Fruit fly (Drosophila melanogaster) whole organism, embryonic: ENCODE results near the gene Pop4.

Experiments used
- Atf3 ChIP-seq: fragments of 200-800 bp; sonication (Bioruptor generic); optimal IDR thresholded peaks from 3 replicates; lab custom pipeline; 2016; ENCODE audit warnings: missing biosample characterization, missing genetic modification characterization
- Bdp1 ChIP-seq: fragments of 200-800 bp; sonication (Bioruptor generic); optimal IDR thresholded peaks from 3 replicates; lab custom pipeline; 2016; ENCODE audit warnings: missing biosample characterization, missing genetic modification characterization
- CG10654 ChIP-seq: fragments of 200-800 bp; sonication (Bioruptor generic); optimal IDR thresholded peaks from 2 replicates; lab custom pipeline; 2016; ENCODE audit warnings: missing biosample characterization, missing genetic modification characterization
- CG10979 ChIP-seq: fragments of 200-800 bp; sonication (Bioruptor generic); optimal IDR thresholded peaks from 2 replicates; lab custom pipeline; 2018; ENCODE audit warnings: missing biosample characterization, mild to moderate bottlenecking, missing genetic modification characterization, moderate library complexity
- CG11456 ChIP-seq: fragments of 200-800 bp; sonication (Bioruptor generic); IDR thresholded peaks from 3 replicates; pipeline ENCODE4 v1.3.6; 2022; ENCODE audit warnings: missing biosample characterization, missing genetic modification characterization
- CG11504 ChIP-seq: fragments of 200-800 bp; sonication (Bioruptor generic); optimal IDR thresholded peaks from 3 replicates; lab custom pipeline; 2019; ENCODE audit warnings: missing biosample characterization, mild to moderate bottlenecking, missing genetic modification characterization, moderate library complexity
- CG14050 ChIP-seq: fragments of 200-800 bp; sonication (Bioruptor generic); IDR thresholded peaks from 3 replicates; pipeline ENCODE4 v1.3.6; 2022; ENCODE audit warnings: missing biosample characterization, missing genetic modification characterization
- CG14860 ChIP-seq: fragments of 200-800 bp; sonication (Bioruptor generic); IDR thresholded peaks from 3 replicates; pipeline ENCODE4 v1.3.6; 2022; ENCODE audit warnings: missing biosample characterization, missing genetic modification characterization; ENCODE audit not compliant: partially characterized antibody
- CG17912 ChIP-seq: fragments of 200-800 bp; sonication (Bioruptor generic); optimal IDR thresholded peaks from 2 replicates; lab custom pipeline; 2018; ENCODE audit warnings: missing biosample characterization, mild to moderate bottlenecking, missing genetic modification characterization
- CG2120 ChIP-seq: fragments of 200-800 bp; sonication (Bioruptor generic); optimal IDR thresholded peaks from 3 replicates; lab custom pipeline; 2016; ENCODE audit warnings: missing biosample characterization, missing genetic modification characterization
- CG2199 ChIP-seq: fragments of 200-800 bp; sonication (Bioruptor generic); IDR thresholded peaks from 3 replicates; pipeline ENCODE4 v1.3.6; 2022; ENCODE audit warnings: missing biosample characterization, missing genetic modification characterization
- CG2678 ChIP-seq: fragments of 200-800 bp; sonication (Bioruptor generic); optimal IDR thresholded peaks from 3 replicates; lab custom pipeline; 2019; ENCODE audit warnings: missing biosample characterization, mild to moderate bottlenecking, missing genetic modification characterization, moderate library complexity
- CG2712 ChIP-seq: fragments of 200-800 bp; optimal IDR thresholded peaks from 3 replicates; lab custom pipeline; 2019; ENCODE audit warnings: missing biosample characterization, mild to moderate bottlenecking, missing genetic modification characterization, moderate library complexity
- CG3065 ChIP-seq: fragments of 200-800 bp; sonication (Bioruptor generic); optimal IDR thresholded peaks from 2 replicates; lab custom pipeline; 2016; ENCODE audit warnings: missing biosample characterization, missing genetic modification characterization
- CG3281 ChIP-seq: fragments of 200-800 bp; sonication (Bioruptor generic); optimal IDR thresholded peaks from 3 replicates; lab custom pipeline; 2017; ENCODE audit warnings: missing biosample characterization, mild to moderate bottlenecking, missing genetic modification characterization
- CG33557 ChIP-seq: fragments of 200-800 bp; sonication (Bioruptor generic); optimal IDR thresholded peaks from 2 replicates; lab custom pipeline; 2019; ENCODE audit warnings: missing biosample characterization, mild to moderate bottlenecking, missing genetic modification characterization, moderate library complexity
- CG4404 ChIP-seq: fragments of 200-800 bp; sonication (Bioruptor generic); IDR thresholded peaks from 2 replicates; pipeline ENCODE4 v1.3.6; 2022; ENCODE audit warnings: missing biosample characterization, missing genetic modification characterization
- CG6683 ChIP-seq: fragments of 200-800 bp; sonication (Bioruptor generic); optimal IDR thresholded peaks from 2 replicates; lab custom pipeline; 2017; ENCODE audit warnings: missing biosample characterization, mild to moderate bottlenecking, missing genetic modification characterization, missing genetic modification reagents
- CG7745 ChIP-seq: fragments of 200-800 bp; sonication (Bioruptor generic); optimal IDR thresholded peaks from 2 replicates; lab custom pipeline; 2018; ENCODE audit warnings: missing biosample characterization, mild to moderate bottlenecking, missing genetic modification characterization, moderate library complexity
- CG8944 ChIP-seq: fragments of 200-800 bp; sonication (Bioruptor generic); optimal IDR thresholded peaks from 3 replicates; lab custom pipeline; 2016; ENCODE audit warnings: missing biosample characterization, missing genetic modification characterization
- CHES-1-like ChIP-seq: fragments of 200-800 bp; sonication (Bioruptor generic); optimal IDR thresholded peaks from 2 replicates; lab custom pipeline; 2016; ENCODE audit warnings: missing biosample characterization, missing genetic modification characterization
- CoRest ChIP-seq: fragments of 200-800 bp; sonication (Bioruptor generic); optimal IDR thresholded peaks from 3 replicates; lab custom pipeline; 2018; ENCODE audit warnings: missing biosample characterization, mild to moderate bottlenecking, missing genetic modification characterization, moderate library complexity
- D ChIP-seq, 2 experiments: fragments of 200-800 bp in 1 of 2; fragments of >200 bp in 1 of 2; sonication (Bioruptor generic) in 1 of 2; optimal IDR thresholded peaks; 2 replicates in 1 of 2; 3 replicates in 1 of 2; lab custom pipeline; 2017; ENCODE audit warnings: mild to moderate bottlenecking in 1 of 2, missing biosample characterization in 1 of 2, missing genetic modification characterization in 1 of 2, missing genetic modification reagents in 1 of 2
- Dbx ChIP-seq: fragments of 200-800 bp; sonication (Bioruptor generic); IDR thresholded peaks from 3 replicates; pipeline ENCODE4 v1.3.6; 2022; ENCODE audit warnings: missing biosample characterization, missing genetic modification characterization
- Drgx ChIP-seq: fragments of 200-800 bp; sonication (Bioruptor generic); IDR thresholded peaks from 2 replicates; pipeline ENCODE4 v1.3.6; 2022; ENCODE audit warnings: missing biosample characterization, missing genetic modification characterization
- Ets97D ChIP-seq: fragments of 200-800 bp; sonication (Bioruptor generic); optimal IDR thresholded peaks from 3 replicates; lab custom pipeline; 2016; ENCODE audit warnings: missing biosample characterization, missing genetic modification characterization
- Fer1 ChIP-seq: fragments of 200-800 bp; sonication (Bioruptor generic); optimal IDR thresholded peaks from 2 replicates; lab custom pipeline; 2017; ENCODE audit warnings: missing biosample characterization, mild to moderate bottlenecking, missing genetic modification characterization
- Gsc ChIP-seq: fragments of 200-800 bp; sonication (Bioruptor generic); IDR thresholded peaks from 2 replicates; pipeline ENCODE4 v1.3.6; 2022; ENCODE audit warnings: missing biosample characterization, missing genetic modification characterization
- Lim3 ChIP-seq: fragments of 200-800 bp; sonication (Bioruptor generic); IDR thresholded peaks from 2 replicates; pipeline ENCODE4 v1.3.6; 2022; ENCODE audit warnings: missing biosample characterization, missing genetic modification characterization
- Sox102F ChIP-seq: fragments of 200-800 bp; sonication (Bioruptor generic); optimal IDR thresholded peaks from 2 replicates; lab custom pipeline; 2018; ENCODE audit warnings: missing biosample characterization, mild to moderate bottlenecking, missing genetic modification characterization, moderate library complexity
- Stat92E ChIP-seq, 3 experiments: fragments of >200 bp in 2 of 3; fragments of 200-800 bp in 1 of 3; sonication (Bioruptor generic) in 1 of 3; optimal IDR thresholded peaks; 2 replicates each; lab custom pipeline; 2017 to 2019; ENCODE audit warnings: missing biosample characterization in 3 of 3, missing genetic modification characterization in 3 of 3, mild to moderate bottlenecking in 1 of 3, moderate library complexity in 1 of 3
- Xrp1 ChIP-seq: fragments of 200-800 bp; sonication (Bioruptor generic); IDR thresholded peaks from 2 replicates; pipeline ENCODE4 v1.3.6; 2022; ENCODE audit warnings: missing biosample characterization, missing genetic modification characterization
- ara ChIP-seq: fragments of 200-800 bp; sonication (Bioruptor generic); IDR thresholded peaks from 2 replicates; pipeline ENCODE4 v1.3.6; 2022; ENCODE audit warnings: missing biosample characterization, missing genetic modification characterization
- bsh ChIP-seq, 2 experiments: fragments of 200-800 bp; sonication (Bioruptor generic); optimal IDR thresholded peaks; 2 replicates each; lab custom pipeline; 2017 to 2018; ENCODE audit warnings: mild to moderate bottlenecking in 2 of 2, missing biosample characterization in 2 of 2, missing genetic modification characterization in 2 of 2, moderate library complexity in 1 of 2
- gce ChIP-seq: fragments of 200-800 bp; sonication (Bioruptor generic); IDR thresholded peaks from 3 replicates; pipeline ENCODE4 v1.3.6; 2022; ENCODE audit warnings: missing biosample characterization, missing genetic modification characterization
- hkb ChIP-seq, 2 experiments: fragments of 200-800 bp in 1 of 2; fragments of >200 bp in 1 of 2; sonication (Bioruptor generic) in 1 of 2; IDR thresholded peaks in 1 of 2; optimal IDR thresholded peaks in 1 of 2; 2 replicates each; pipeline versions ENCODE4 v1.3.6 to Lab custom; 2017 to 2022; ENCODE audit warnings: missing biosample characterization in 1 of 2, missing genetic modification characterization in 1 of 2
- lbe ChIP-seq: fragments of 200-800 bp; sonication (Bioruptor generic); optimal IDR thresholded peaks from 2 replicates; lab custom pipeline; 2016; ENCODE audit warnings: missing biosample characterization, mild to moderate bottlenecking, missing genetic modification characterization
- lola ChIP-seq, 3 experiments: fragments of >200 bp in 2 of 3; fragments of 200-800 bp in 1 of 3; sonication (Bioruptor generic) in 1 of 3; optimal IDR thresholded peaks; 2 replicates each; lab custom pipeline; 2017 to 2019; ENCODE audit warnings: missing biosample characterization in 3 of 3, missing genetic modification characterization in 3 of 3, mild to moderate bottlenecking in 1 of 3, moderate library complexity in 1 of 3
- maf-S ChIP-seq: fragments of 200-800 bp; sonication (Bioruptor generic); optimal IDR thresholded peaks from 2 replicates; lab custom pipeline; 2016; ENCODE audit warnings: missing biosample characterization, missing genetic modification characterization
- mld ChIP-seq: fragments of 200-800 bp; sonication (Bioruptor generic); IDR thresholded peaks from 3 replicates; pipeline ENCODE4 v1.3.6; 2022; ENCODE audit warnings: missing biosample characterization, missing genetic modification characterization; ENCODE audit not compliant: partially characterized antibody
- odd ChIP-seq: fragments of 200-800 bp; sonication (Bioruptor generic); optimal IDR thresholded peaks from 2 replicates; lab custom pipeline; 2017; ENCODE audit warnings: missing biosample characterization, mild to moderate bottlenecking, missing genetic modification characterization
- otp ChIP-seq: fragments of 200-800 bp; sonication (Bioruptor generic); IDR thresholded peaks from 3 replicates; pipeline ENCODE4, ENCODE4 v1.3.6; 2022; ENCODE audit warnings: missing biosample characterization, missing genetic modification characterization
- pho ChIP-seq: fragments of 200-800 bp; sonication (Bioruptor generic); optimal IDR thresholded peaks from 2 replicates; lab custom pipeline; 2016; ENCODE audit warnings: missing biosample characterization, missing genetic modification characterization
- pros ChIP-seq: fragments of 200-800 bp; sonication (Bioruptor generic); optimal IDR thresholded peaks from 3 replicates; lab custom pipeline; 2019; ENCODE audit warnings: missing biosample characterization, mild to moderate bottlenecking, missing genetic modification characterization, moderate library complexity
- ro ChIP-seq: fragments of 200-800 bp; sonication (Bioruptor generic); IDR thresholded peaks from 2 replicates; pipeline ENCODE4 v1.3.6; 2022; ENCODE audit warnings: missing biosample characterization, missing genetic modification characterization
- seq ChIP-seq: fragments of 200-800 bp; sonication (Bioruptor generic); IDR thresholded peaks from 2 replicates; pipeline ENCODE4 v1.3.6; 2022; ENCODE audit warnings: missing biosample characterization, missing genetic modification characterization
- wor ChIP-seq: fragments of 200-800 bp; sonication (Bioruptor generic); IDR thresholded peaks from 2 replicates; pipeline ENCODE4 v1.3.6; 2022; ENCODE audit warnings: missing biosample characterization, missing genetic modification characterization

The Pop4 gene

dm6 chr3L:7953728-7954127, 24.7 kb downstream of the Pop4 start (continued):
- TF ChIP-seq CG17912 (no peak), CG2712 (tag; lab: Kevin White, UChicago) (peak; percentile 71), Dbx (GFP tag; lab: Robert Waterston, UW) (no peak), CG11504 (peak; percentile 20), gce (GFP tag; lab: Robert Waterston, UW) (no peak), Lim3 (no peak), CG4404 (no peak), CG10979 (tag; lab: Kevin White, UChicago) (peak; percentile 52), Bdp1 (GFP tag; lab: Kevin White, UChicago) (no peak), odd (no peak), Xrp1 (GFP tag; lab: Robert Waterston, UW) (peak; percentile 20; the same call in 1 of the 2 replicates), CG2199 (GFP tag; lab: Robert Waterston, UW) (no peak), otp (GFP tag; lab: Robert Waterston, UW) (no peak), lola (GFP tag; optimal IDR thresholded peaks at IDR 0.05; lab: Kevin White, UChicago) (peak in 1 of 3 experiments; percentile 47), Sox102F (no peak), CoRest (no peak), mld (GFP tag; lab: Robert Waterston, UW) (no peak), CG33557 (GFP tag; lab: Kevin White, UChicago) (peak; percentile 24), CG14050 (no peak), Atf3 (GFP tag; lab: Kevin White, UChicago) (no peak), Drgx (GFP tag; lab: Robert Waterston, UW) (no peak), seq (GFP tag; lab: Robert Waterston, UW) (no peak), wor (GFP tag; lab: Robert Waterston, UW) (no peak), CG2120 (no peak), CG3065 (GFP tag; lab: Kevin White, UChicago) (no peak), pros (no peak), CG11456 (GFP tag; lab: Robert Waterston, UW) (no peak), CHES-1-like (GFP tag; lab: Kevin White, UChicago) (no peak), CG3281 (GFP tag; lab: Kevin White, UChicago) (no peak), lbe (no peak), Ets97D (GFP tag; lab: Kevin White, UChicago) (no peak), CG14860 (GFP tag; lab: Robert Waterston, UW) (no peak), bsh (GFP tag; optimal IDR thresholded peaks at IDR 0.05; lab: Kevin White, UChicago) (peak in 1 of 2 experiments; percentile 17), pho (GFP tag; lab: Kevin White, UChicago) (no peak), Gsc (GFP tag; lab: Robert Waterston, UW) (no peak), Stat92E (GFP tag; optimal IDR thresholded peaks at IDR 0.05; lab: Kevin White, UChicago) (peak in 1 of 3 experiments; percentile 13), CG7745 (tag; lab: Kevin White, UChicago) (no peak), CG10654 (GFP tag; lab: Kevin White, UChicago) (no peak), CG8944 (GFP tag; lab: Kevin White, UChicago) (no peak), D (optimal IDR thresholded peaks at IDR 0.05; lab: Kevin White, UChicago) (no peak), D (GFP tag; optimal IDR thresholded peaks at IDR 0.05; lab: Kevin White, UChicago) (peak; percentile 37), CG6683 (GFP tag; lab: Kevin White, UChicago) (no peak), hkb (optimal IDR thresholded peaks at IDR 0.05; lab: Kevin White, UChicago) (no peak), hkb (GFP tag; IDR thresholded peaks at IDR 0.05; lab: Robert Waterston, UW) (no peak), Fer1 (GFP tag; lab: Kevin White, UChicago) (no peak), CG2678 (peak; percentile 10), ara (no peak), maf-S (GFP tag; lab: Kevin White, UChicago) (no peak), ro (no peak)
